Worm (Caenorhabditis elegans) whole organism, L4 larva: ENCODE data around the gene K04C2.2.

Source experiments
- R02D3.7 ChIP-seq: fragments of 150-350 bp; sonication (generic microtip); optimal IDR thresholded peaks from 3 replicates; lab custom pipeline; 2014; ENCODE audit warnings: missing biosample characterization, missing genetic modification characterization
- ces-1 ChIP-seq: fragments of 150-350 bp; sonication (generic microtip); optimal IDR thresholded peaks from 4 replicates; lab custom pipeline; 2014; ENCODE audit warnings: missing biosample characterization, missing genetic modification reagents, missing genetic modification characterization
- gei-8 ChIP-seq: fragments of 200-800 bp; sonication (Bioruptor generic); optimal IDR thresholded peaks from 2 replicates; lab custom pipeline; 2018; ENCODE audit warnings: mild to moderate bottlenecking, missing genetic modification characterization, missing compliant biosample characterization
- lin-1 ChIP-seq: fragments of 200-800 bp; sonication (Bioruptor generic); IDR thresholded peaks from 2 replicates; pipeline ENCODE4 v1.3.6; 2022; ENCODE audit warnings: missing genetic modification reagents, missing genetic modification characterization, missing compliant biosample characterization
- lin-13 ChIP-seq: fragments of 150-350 bp; optimal IDR thresholded peaks from 2 replicates; lab custom pipeline; 2014; ENCODE audit warnings: missing biosample characterization, missing genetic modification reagents, missing genetic modification characterization
- lin-39 ChIP-seq: fragments of 150-350 bp; optimal IDR thresholded peaks from 2 replicates; lab custom pipeline; 2014; ENCODE audit warnings: missing biosample characterization, missing genetic modification reagents, missing genetic modification characterization
- nhr-11 ChIP-seq: fragments of 150-350 bp; optimal IDR thresholded peaks from 2 replicates; lab custom pipeline; 2014; ENCODE audit warnings: missing biosample characterization, missing genetic modification characterization
- nhr-76 ChIP-seq: fragments of 150-350 bp; optimal IDR thresholded peaks from 2 replicates; lab custom pipeline; 2014; ENCODE audit warnings: missing biosample characterization, missing genetic modification characterization
- nhr-77 ChIP-seq: fragments of 150-350 bp; optimal IDR thresholded peaks from 2 replicates; lab custom pipeline; 2014; ENCODE audit warnings: missing biosample characterization, missing genetic modification characterization
- php-3 ChIP-seq: fragments of 200-800 bp; sonication (Bioruptor generic); IDR thresholded peaks from 2 replicates; pipeline ENCODE4 v1.3.6; 2022; ENCODE audit warnings: missing genetic modification reagents, missing genetic modification characterization, missing compliant biosample characterization
- ztf-11 ChIP-seq: fragments of 150-350 bp; optimal IDR thresholded peaks from 2 replicates; lab custom pipeline; 2014; ENCODE audit warnings: missing biosample characterization, missing genetic modification characterization

ce11 chrIII:6881745-6882144, 7.8 kb upstream of the K04C2.2 start:
- TF ChIP-seq lin-1 (GFP tag; lab: Robert Waterston, UW) (no peak), nhr-11 (no peak), gei-8 (no peak), ztf-11 (no peak), ces-1 (GFP tag; lab: Kevin White, UChicago) (no peak), lin-13 (GFP tag; lab: Kevin White, UChicago) (no peak), php-3 (no peak), R02D3.7 (tag; lab: Kevin White, UChicago) (no peak), nhr-76 (tag; lab: Kevin White, UChicago) (no peak), lin-39 (no peak), nhr-77 (tag; lab: Kevin White, UChicago) (no peak)
